Fruit fly (Drosophila melanogaster): ENCODE data around the gene ppk27.

ppk27 gene

dm6 chr3L:3765782-3766520, 10.9 kb upstream of the ppk27 start (continued):
- TF ChIP-seq bowl (GFP tag; IDR thresholded peaks at IDR 0.05) (no peak; the same call in 1 of the 2 replicates), tll (GFP tag; optimal IDR thresholded peaks at IDR 0.05) (no peak), CG2120 (GFP tag; optimal IDR thresholded peaks at IDR 0.05) (peak; percentile 76), Mes4 (GFP tag; optimal IDR thresholded peaks at IDR 0.05) (no peak), B-H2 (GFP tag; optimal IDR thresholded peaks at IDR 0.05) (peak; percentile 58), nmo (GFP tag; optimal IDR thresholded peaks at IDR 0.05) (peak; percentile 80), CG2129 (GFP tag; IDR thresholded peaks at IDR 0.05; ENCODE audit: partially characterized antibody) (no peak), CG16813 (GFP tag; IDR thresholded peaks at IDR 0.05; ENCODE audit: partially characterized antibody) (no peak), CG6254 (GFP tag; optimal IDR thresholded peaks at IDR 0.05) (peak; percentile 15), Nf-YB (GFP tag; optimal IDR thresholded peaks at IDR 0.05) (peak; percentile 63), CG6813 (GFP tag; optimal IDR thresholded peaks at IDR 0.05) (peak; percentile 46), Antp (GFP tag; optimal IDR thresholded peaks at IDR 0.05) (no peak), CG34376 (GFP tag; optimal IDR thresholded peaks at IDR 0.05) (peak; percentile 15), CG11456 (GFP tag; IDR thresholded peaks at IDR 0.05) (peak; percentile 32; the same call in 1 of the 3 replicates), Dp (GFP tag; optimal IDR thresholded peaks at IDR 0.05) (no peak), Dll (GFP tag; IDR thresholded peaks at IDR 0.05; ENCODE audit: partially characterized antibody) (no peak), CG12659 (GFP tag; optimal IDR thresholded peaks at IDR 0.05) (peak; percentile 83), H15 (GFP tag; IDR thresholded peaks at IDR 0.05) (peak; percentile 62; the same call in 2 of the 3 replicates), fd3F (GFP tag; optimal IDR thresholded peaks at IDR 0.05) (peak; percentile 82), CG17186 (GFP tag; optimal IDR thresholded peaks at IDR 0.05) (no peak), CkIIα-i1 (GFP tag; IDR thresholded peaks at IDR 0.05) (no peak), mirr (GFP tag; optimal IDR thresholded peaks at IDR 0.05) (peak; percentile 39), sqz (GFP tag; optimal IDR thresholded peaks at IDR 0.05) (peak; percentile 51), CG9609 (GFP tag; optimal IDR thresholded peaks at IDR 0.05) (no peak), Six4 (GFP tag; optimal IDR thresholded peaks at IDR 0.05) (peak; percentile 40), Meics (GFP tag; optimal IDR thresholded peaks at IDR 0.05) (peak; percentile 81), CG32532 (GFP tag; IDR thresholded peaks at IDR 0.05) (peak; percentile 81), abd-A (tag; optimal IDR thresholded peaks at IDR 0.05) (peak; percentile 96), Mad (GFP tag; optimal IDR thresholded peaks at IDR 0.05) (no peak), Awh (GFP tag; IDR thresholded peaks at IDR 0.05) (peak; percentile 72), CG10209 (GFP tag; optimal IDR thresholded peaks at IDR 0.05) (peak; percentile 75), phol (tag; optimal IDR thresholded peaks at IDR 0.05) (peak; percentile 63), CG12155 (GFP tag; optimal IDR thresholded peaks at IDR 0.05) (peak; percentile 62), CG8290 (GFP tag; optimal IDR thresholded peaks at IDR 0.05) (no peak), CG8290 (tag; optimal IDR thresholded peaks at IDR 0.05) (peak; percentile 13 to 15), CG18011 (GFP tag; optimal IDR thresholded peaks at IDR 0.05) (peak; percentile 42), row (GFP tag; IDR thresholded peaks at IDR 0.05) (peak; percentile 89), pzg (GFP tag; optimal IDR thresholded peaks at IDR 0.05) (no peak), Doc3 (GFP tag; IDR thresholded peaks at IDR 0.05; ENCODE audit: partially characterized antibody) (no peak), CG14965 (GFP tag; optimal IDR thresholded peaks at IDR 0.05; ENCODE audit: borderline replicate concordance) (no peak), CoRest (tag; optimal IDR thresholded peaks at IDR 0.05) (peak; percentile 86), Trl (optimal IDR thresholded peaks at IDR 0.05) (peak; percentile 80 to 94), Trl (GFP tag; optimal IDR thresholded peaks at IDR 0.05) (no peak), CG15073 (GFP tag; optimal IDR thresholded peaks at IDR 0.05) (no peak), Stat92E (GFP tag; optimal IDR thresholded peaks at IDR 0.05) (no peak), Oaz (GFP tag; IDR thresholded peaks at IDR 0.05) (peak; percentile 56; the same call in 1 of the 2 replicates), hb (GFP tag; IDR thresholded peaks at IDR 0.05; ENCODE audit: partially characterized antibody) (no peak), CG7372 (GFP tag; IDR thresholded peaks at IDR 0.05) (peak; percentile 25; the same call in 1 of the 2 replicates)
